ENCODE assay signal across 3 worm cellular contexts in genomic region chrV:6751493-6752100, ce11.
A peak's percentile ranks its signal among the peaks of the same experiment; 100 is the strongest.
TF ChIP-seq lines count a peak whose summit lies in the region.

No protein-coding gene starts in this region.

TF ChIP-seq in whole organism, L1 larva, 84 proteins besides CTCF, POLR2A, EP300 and RAD21 (continued from another document):
- TF ChIP-seq C34B4.2 (tag; optimal IDR thresholded peaks at IDR 0.05; lab: Kevin White, UChicago) (no peak), snu-23 (GFP tag; optimal IDR thresholded peaks at IDR 0.05; lab: Kevin White, UChicago) (peak; percentile 6), unc-130 (tag; optimal IDR thresholded peaks at IDR 0.05; lab: Kevin White, UChicago) (no peak), nhr-12 (tag; optimal IDR thresholded peaks at IDR 0.05; lab: Kevin White, UChicago) (no peak), hpl-2 (GFP tag; optimal IDR thresholded peaks at IDR 0.05; lab: Kevin White, UChicago) (no peak), nhr-90 (tag; optimal IDR thresholded peaks at IDR 0.05; lab: Kevin White, UChicago; ENCODE audit: poor library complexity) (no peak), nhr-20 (tag; optimal IDR thresholded peaks at IDR 0.05; lab: Kevin White, UChicago) (peak; percentile 11), nhr-84 (tag; optimal IDR thresholded peaks at IDR 0.05; lab: Kevin White, UChicago) (no peak), ama-1 (optimal IDR thresholded peaks at IDR 0.05; lab: Kevin White, UChicago) (no peak), lin-15B (tag; optimal IDR thresholded peaks at IDR 0.05; lab: Kevin White, UChicago) (no peak), lin-14 (GFP tag; optimal IDR thresholded peaks at IDR 0.05; lab: Kevin White, UChicago) (peak; percentile 74), rnt-1 (tag; optimal IDR thresholded peaks at IDR 0.05; lab: Kevin White, UChicago) (peak; percentile 19), Y116A8C.19 (tag; optimal IDR thresholded peaks at IDR 0.05; lab: Kevin White, UChicago; ENCODE audit: borderline replicate concordance) (no peak), mab-9 (GFP tag; IDR thresholded peaks at IDR 0.05; lab: Robert Waterston, UW) (no peak), ceh-90 (tag; optimal IDR thresholded peaks at IDR 0.05; lab: Kevin White, UChicago) (no peak), elt-2 (tag; optimal IDR thresholded peaks at IDR 0.05; lab: Kevin White, UChicago) (no peak), C16A3.4 (tag; optimal IDR thresholded peaks at IDR 0.05; lab: Kevin White, UChicago) (no peak), hlh-17 (GFP tag; optimal IDR thresholded peaks at IDR 0.05; lab: Kevin White, UChicago; ENCODE audit: borderline replicate concordance) (no peak), pag-3 (tag; optimal IDR thresholded peaks at IDR 0.05; lab: Kevin White, UChicago; ENCODE audit: borderline replicate concordance, insufficient read depth) (peak; percentile 9), fkh-8 (tag; optimal IDR thresholded peaks at IDR 0.05; lab: Kevin White, UChicago) (no peak), pax-3 (tag; optimal IDR thresholded peaks at IDR 0.05; lab: Kevin White, UChicago) (no peak), nhr-77 (tag; optimal IDR thresholded peaks at IDR 0.05; lab: Kevin White, UChicago) (no peak), skn-1 (tag; optimal IDR thresholded peaks at IDR 0.05; lab: Kevin White, UChicago) (no peak), efl-1 (optimal IDR thresholded peaks at IDR 0.05; lab: Kevin White, UChicago) (no peak), efl-1 (GFP tag; optimal IDR thresholded peaks at IDR 0.05 in 1 of 2; lab: Kevin White, UChicago) (peak in 1 of 2 experiments; percentile 64), nhr-237 (tag; optimal IDR thresholded peaks at IDR 0.05; lab: Kevin White, UChicago) (no peak), jun-1 (tag; optimal IDR thresholded peaks at IDR 0.05; lab: Kevin White, UChicago) (no peak), ztf-11 (tag; optimal IDR thresholded peaks at IDR 0.05; lab: Kevin White, UChicago) (no peak), lir-3 (tag; optimal IDR thresholded peaks at IDR 0.05; lab: Kevin White, UChicago; ENCODE audit: poor library complexity) (no peak), swsn-7 (tag; optimal IDR thresholded peaks at IDR 0.05; lab: Kevin White, UChicago) (no peak), nhr-47 (tag; optimal IDR thresholded peaks at IDR 0.05; lab: Kevin White, UChicago) (no peak), C04F5.9 (tag; optimal IDR thresholded peaks at IDR 0.05; lab: Kevin White, UChicago) (no peak), dsc-1 (tag; optimal IDR thresholded peaks at IDR 0.05; lab: Kevin White, UChicago) (no peak), nhr-71 (tag; optimal IDR thresholded peaks at IDR 0.05; lab: Kevin White, UChicago) (peak; percentile 68), mef-2 (tag; optimal IDR thresholded peaks at IDR 0.05; lab: Kevin White, UChicago) (no peak)

TF ChIP-seq in whole organism, L2 larva, 48 proteins besides CTCF, POLR2A, EP300 and RAD21 (continued from another document):
- TF ChIP-seq Y55F3AM.14 (GFP tag; optimal IDR thresholded peaks at IDR 0.05; lab: Kevin White, UChicago) (no peak), sem-4 (tag; optimal IDR thresholded peaks at IDR 0.05; lab: Kevin White, UChicago) (no peak), egl-27 (tag; optimal IDR thresholded peaks at IDR 0.05; lab: Kevin White, UChicago) (no peak), nhr-25 (tag; optimal IDR thresholded peaks at IDR 0.05; lab: Kevin White, UChicago) (no peak), elt-3 (tag; optimal IDR thresholded peaks at IDR 0.05; lab: Kevin White, UChicago) (no peak), nhr-237 (tag; optimal IDR thresholded peaks at IDR 0.05; lab: Kevin White, UChicago) (no peak), ztf-4 (tag; optimal IDR thresholded peaks at IDR 0.05; lab: Kevin White, UChicago) (no peak), mdl-1 (tag; optimal IDR thresholded peaks at IDR 0.05; lab: Kevin White, UChicago) (no peak), crh-2 (tag; optimal IDR thresholded peaks at IDR 0.05; lab: Kevin White, UChicago) (no peak), ztf-1 (GFP tag; conservative IDR thresholded peaks at IDR 0.05; lab: Robert Waterston, UW) (no peak), nhr-10 (tag; optimal IDR thresholded peaks at IDR 0.05; lab: Kevin White, UChicago) (no peak), skn-1 (tag; optimal IDR thresholded peaks at IDR 0.05; lab: Kevin White, UChicago) (no peak), elt-1 (tag; optimal IDR thresholded peaks at IDR 0.05; lab: Kevin White, UChicago) (no peak), C34F6.9 (tag; optimal IDR thresholded peaks at IDR 0.05; lab: Kevin White, UChicago) (no peak), nhr-11 (tag; optimal IDR thresholded peaks at IDR 0.05; lab: Kevin White, UChicago) (no peak), mab-5 (tag; optimal IDR thresholded peaks at IDR 0.05; lab: Kevin White, UChicago) (peak; percentile 34), nhr-23 (tag; optimal IDR thresholded peaks at IDR 0.05; lab: Kevin White, UChicago) (no peak), ceh-16 (tag; optimal IDR thresholded peaks at IDR 0.05; lab: Kevin White, UChicago) (no peak), nhr-12 (tag; optimal IDR thresholded peaks at IDR 0.05; lab: Kevin White, UChicago) (no peak), snpc-4 (tag; optimal IDR thresholded peaks at IDR 0.05; lab: Kevin White, UChicago) (no peak), lsy-2 (tag; optimal IDR thresholded peaks at IDR 0.05; lab: Kevin White, UChicago) (no peak), ama-1 (optimal IDR thresholded peaks at IDR 0.05; lab: Kevin White, UChicago) (no peak)

TF ChIP-seq in whole organism, L4 larva, 104 proteins besides CTCF, POLR2A, EP300 and RAD21 (continued from another document):
- TF ChIP-seq lir-3 (tag; optimal IDR thresholded peaks at IDR 0.05; lab: Kevin White, UChicago) (no peak), snpc-1.2 (GFP tag; IDR thresholded peaks at IDR 0.05; lab: Robert Waterston, UW) (no peak), mdt-29 (GFP tag; IDR thresholded peaks at IDR 0.05; lab: Robert Waterston, UW) (no peak), aha-1 (tag; lab: Kevin White, UChicago) (peak; percentile 65), hlh-11 (tag; optimal IDR thresholded peaks at IDR 0.05; lab: Kevin White, UChicago) (peak; percentile 44), set-16 (GFP tag; IDR thresholded peaks at IDR 0.05; lab: Robert Waterston, UW) (0 out of 2 replicates have a peak, but pooled peaks have one; percentile 11), nhr-11 (tag; optimal IDR thresholded peaks at IDR 0.05; lab: Kevin White, UChicago) (peak; percentile 25), ZK546.5 (tag; optimal IDR thresholded peaks at IDR 0.05; lab: Kevin White, UChicago) (no peak), mxl-3 (GFP tag; optimal IDR thresholded peaks at IDR 0.05; lab: Kevin White, UChicago) (peak; percentile 13), F26F4.8 (GFP tag; conservative IDR thresholded peaks at IDR 0.05; lab: Robert Waterston, UW) (no peak), nhr-76 (tag; optimal IDR thresholded peaks at IDR 0.05; lab: Kevin White, UChicago) (no peak), ama-1 (optimal IDR thresholded peaks at IDR 0.05; lab: Kevin White, UChicago) (no peak), hif-1 (tag; optimal IDR thresholded peaks at IDR 0.05; lab: Kevin White, UChicago) (no peak), lsy-2 (tag; optimal IDR thresholded peaks at IDR 0.05; lab: Kevin White, UChicago) (peak in 1 of 2 experiments; percentile 6), attf-4 (tag; optimal IDR thresholded peaks at IDR 0.05; lab: Kevin White, UChicago) (no peak)
TF ChIP-seq in whole organism, L4 larva: peak in this region for 7.
